Fruit fly (Drosophila melanogaster) whole organism, embryonic: ENCODE measurements around the gene PNKP.

Source experiments
- ATbp ChIP-seq: fragments of 200-800 bp; sonication (Bioruptor generic); optimal IDR thresholded peaks from 2 replicates; lab custom pipeline; 2017; ENCODE audit warnings: missing biosample characterization, mild to moderate bottlenecking, missing genetic modification characterization, missing genetic modification reagents
- Aef1 ChIP-seq: fragments of 200-800 bp; sonication (Bioruptor generic); IDR thresholded peaks from 3 replicates; pipeline ENCODE4 v1.3.6; 2022; ENCODE audit warnings: missing biosample characterization, missing genetic modification characterization
- Atf-2 ChIP-seq: fragments of 200-800 bp; sonication (Bioruptor generic); optimal IDR thresholded peaks from 2 replicates; lab custom pipeline; 2016; ENCODE audit warnings: missing biosample characterization, missing genetic modification characterization
- B-H1 ChIP-seq: fragments of 200-800 bp; sonication (Bioruptor generic); IDR thresholded peaks from 3 replicates; pipeline ENCODE4 v1.3.6; 2022; ENCODE audit warnings: missing biosample characterization, missing genetic modification characterization
- CG10274 ChIP-seq: fragments of 200-800 bp; sonication (Bioruptor generic); optimal IDR thresholded peaks from 3 replicates; lab custom pipeline; 2017; ENCODE audit warnings: missing biosample characterization, mild to moderate bottlenecking, missing genetic modification characterization
- CG11398 ChIP-seq: fragments of 200-800 bp; sonication (Bioruptor generic); optimal IDR thresholded peaks from 2 replicates; lab custom pipeline; 2016; ENCODE audit warnings: missing biosample characterization, missing genetic modification characterization
- CG11504 ChIP-seq: fragments of 200-800 bp; sonication (Bioruptor generic); optimal IDR thresholded peaks from 3 replicates; lab custom pipeline; 2019; ENCODE audit warnings: missing biosample characterization, mild to moderate bottlenecking, missing genetic modification characterization, moderate library complexity
- CG15269 ChIP-seq: fragments of 200-800 bp; sonication (Bioruptor generic); optimal IDR thresholded peaks from 2 replicates; lab custom pipeline; 2018; ENCODE audit warnings: missing biosample characterization, mild to moderate bottlenecking, missing genetic modification characterization, moderate library complexity
- CG1647 ChIP-seq: fragments of 200-800 bp; sonication (Bioruptor generic); optimal IDR thresholded peaks from 3 replicates; lab custom pipeline; 2016; ENCODE audit warnings: missing biosample characterization, missing genetic modification characterization
- CG16779 ChIP-seq: fragments of 200-800 bp; sonication (Bioruptor generic); IDR thresholded peaks from 2 replicates; pipeline ENCODE4 v1.3.6; 2022; ENCODE audit warnings: missing biosample characterization, missing genetic modification characterization
- CG16813 ChIP-seq: fragments of 200-800 bp; sonication (Bioruptor generic); IDR thresholded peaks from 3 replicates; pipeline ENCODE4 v1.3.6; 2022; ENCODE audit warnings: missing biosample characterization, missing genetic modification characterization; ENCODE audit not compliant: partially characterized antibody
- CG17802 ChIP-seq: fragments of 200-800 bp; sonication (Bioruptor generic); optimal IDR thresholded peaks from 2 replicates; lab custom pipeline; 2018; ENCODE audit warnings: missing biosample characterization, mild to moderate bottlenecking, missing genetic modification characterization, moderate library complexity
- CG2712 ChIP-seq: fragments of 200-800 bp; optimal IDR thresholded peaks from 3 replicates; lab custom pipeline; 2019; ENCODE audit warnings: missing biosample characterization, mild to moderate bottlenecking, missing genetic modification characterization, moderate library complexity
- CG4328 ChIP-seq: fragments of 200-800 bp; sonication (Bioruptor generic); optimal IDR thresholded peaks from 3 replicates; lab custom pipeline; 2017; ENCODE audit warnings: missing biosample characterization, missing genetic modification reagents, missing genetic modification characterization
- CG4404 ChIP-seq: fragments of 200-800 bp; sonication (Bioruptor generic); IDR thresholded peaks from 2 replicates; pipeline ENCODE4 v1.3.6; 2022; ENCODE audit warnings: missing biosample characterization, missing genetic modification characterization
- CG4820 ChIP-seq: fragments of 200-800 bp; sonication (Bioruptor generic); optimal IDR thresholded peaks from 3 replicates; lab custom pipeline; 2016; ENCODE audit warnings: missing biosample characterization, missing genetic modification characterization
- CG6254 ChIP-seq: fragments of 200-800 bp; sonication (Bioruptor generic); optimal IDR thresholded peaks from 3 replicates; lab custom pipeline; 2017; ENCODE audit warnings: mild to moderate bottlenecking, missing biosample characterization, missing genetic modification reagents, missing genetic modification characterization
- CG7556 ChIP-seq: fragments of 200-800 bp; sonication (Bioruptor generic); optimal IDR thresholded peaks from 2 replicates; lab custom pipeline; 2017; ENCODE audit warnings: missing biosample characterization, mild to moderate bottlenecking, missing genetic modification characterization
- CG8478 ChIP-seq: fragments of >200 bp; optimal IDR thresholded peaks from 2 replicates; lab custom pipeline; 2018
- CG8765 ChIP-seq: fragments of 200-800 bp; sonication (Bioruptor generic); IDR thresholded peaks from 2 replicates; pipeline ENCODE4 v1.3.6; 2022; ENCODE audit warnings: missing biosample characterization, missing genetic modification characterization
- CG8924 ChIP-seq: fragments of 200-800 bp; optimal IDR thresholded peaks from 3 replicates; lab custom pipeline; 2019; ENCODE audit warnings: missing biosample characterization, mild to moderate bottlenecking, missing genetic modification characterization, moderate library complexity
- CHES-1-like ChIP-seq: fragments of 200-800 bp; sonication (Bioruptor generic); optimal IDR thresholded peaks from 2 replicates; lab custom pipeline; 2016; ENCODE audit warnings: missing biosample characterization, missing genetic modification characterization
- Doc3 ChIP-seq: fragments of 200-800 bp; sonication (Bioruptor generic); IDR thresholded peaks from 3 replicates; pipeline ENCODE4 v1.3.6; 2022; ENCODE audit warnings: missing biosample characterization, missing genetic modification characterization; ENCODE audit not compliant: partially characterized antibody
- Dp ChIP-seq: fragments of 200-800 bp; sonication (Bioruptor generic); optimal IDR thresholded peaks from 2 replicates; lab custom pipeline; 2018; ENCODE audit warnings: missing biosample characterization, mild to moderate bottlenecking, missing genetic modification characterization, moderate library complexity
- ERR ChIP-seq: fragments of 200-800 bp; sonication (Bioruptor generic); optimal IDR thresholded peaks from 2 replicates; lab custom pipeline; 2016; ENCODE audit warnings: missing biosample characterization, missing genetic modification characterization
- H15 ChIP-seq: fragments of 200-800 bp; sonication (Bioruptor generic); IDR thresholded peaks from 3 replicates; pipeline ENCODE4 v1.3.6; 2022; ENCODE audit warnings: missing biosample characterization, missing genetic modification characterization
- Hand ChIP-seq: fragments of 200-800 bp; sonication (Bioruptor generic); optimal IDR thresholded peaks from 2 replicates; lab custom pipeline; 2017; ENCODE audit warnings: mild to moderate bottlenecking, missing biosample characterization, missing genetic modification reagents, missing genetic modification characterization
- Hmx ChIP-seq: fragments of 200-800 bp; sonication (Bioruptor generic); optimal IDR thresholded peaks from 2 replicates; lab custom pipeline; 2016; ENCODE audit warnings: missing biosample characterization, missing genetic modification characterization
- Hr51 ChIP-seq, 2 experiments: fragments of 200-800 bp; sonication (Bioruptor generic); optimal IDR thresholded peaks; 2 replicates in 1 of 2; 3 replicates in 1 of 2; lab custom pipeline; 2016 to 2018; ENCODE audit warnings: missing biosample characterization in 2 of 2, missing genetic modification characterization in 2 of 2, mild to moderate bottlenecking in 1 of 2, moderate library complexity in 1 of 2
- NfI ChIP-seq: fragments of 200-800 bp; sonication (Bioruptor generic); optimal IDR thresholded peaks from 3 replicates; lab custom pipeline; 2018; ENCODE audit warnings: missing biosample characterization, mild to moderate bottlenecking, missing genetic modification characterization, moderate library complexity
- Poxn ChIP-seq: fragments of 200-800 bp; sonication (Bioruptor generic); IDR thresholded peaks from 2 replicates; pipeline ENCODE4 v1.3.6; 2022; ENCODE audit warnings: missing biosample characterization, missing genetic modification characterization
- Sin3A ChIP-seq: fragments of >200 bp; optimal IDR thresholded peaks from 2 replicates; lab custom pipeline; 2018
- Usf ChIP-seq: fragments of 200-800 bp; sonication (Bioruptor generic); optimal IDR thresholded peaks from 2 replicates; lab custom pipeline; 2017; ENCODE audit warnings: missing genotype, missing biosample characterization, missing genetic modification characterization
- ac ChIP-seq: fragments of 200-800 bp; sonication (Bioruptor generic); optimal IDR thresholded peaks from 3 replicates; lab custom pipeline; 2017; ENCODE audit warnings: missing biosample characterization, mild to moderate bottlenecking, missing genetic modification characterization
- ara ChIP-seq: fragments of 200-800 bp; sonication (Bioruptor generic); IDR thresholded peaks from 2 replicates; pipeline ENCODE4 v1.3.6; 2022; ENCODE audit warnings: missing biosample characterization, missing genetic modification characterization
- cad ChIP-seq: fragments of >200 bp; optimal IDR thresholded peaks from 2 replicates; lab custom pipeline; 2017; ENCODE audit warnings: missing biosample characterization, missing genetic modification characterization
- cas ChIP-seq: fragments of 200-800 bp; sonication (Bioruptor generic); IDR thresholded peaks from 2 replicates; pipeline ENCODE4 v1.3.6; 2022; ENCODE audit warnings: missing biosample characterization, missing genetic modification characterization
- crp ChIP-seq, 2 experiments: fragments of 200-800 bp; sonication (Bioruptor generic); optimal IDR thresholded peaks; 2 replicates in 1 of 2; 3 replicates in 1 of 2; lab custom pipeline; 2017; ENCODE audit warnings: missing biosample characterization in 2 of 2, missing genetic modification characterization in 2 of 2, mild to moderate bottlenecking in 1 of 2, moderate library complexity in 1 of 2
- dm ChIP-seq: fragments of 200-800 bp; sonication (Bioruptor generic); optimal IDR thresholded peaks from 3 replicates; lab custom pipeline; 2016; ENCODE audit warnings: missing biosample characterization, missing genetic modification characterization
- en ChIP-seq: fragments of 200-800 bp; sonication (Bioruptor generic); optimal IDR thresholded peaks from 2 replicates; lab custom pipeline; 2016; ENCODE audit warnings: missing biosample characterization, missing genetic modification characterization
- esg ChIP-seq: fragments of 200-800 bp; sonication (Bioruptor generic); conservative IDR thresholded peaks from 2 replicates; pipeline ENCODE4 v1.3.6; 2022; ENCODE audit warnings: missing biosample characterization, missing genetic modification characterization
- eve ChIP-seq, 2 experiments: fragments of >200 bp; optimal IDR thresholded peaks; 2 replicates each; lab custom pipeline; 2017; ENCODE audit warnings: missing biosample characterization in 2 of 2, missing genetic modification characterization in 2 of 2
- fd102C ChIP-seq: fragments of 200-800 bp; sonication (Bioruptor generic); optimal IDR thresholded peaks from 2 replicates; lab custom pipeline; 2018; ENCODE audit warnings: missing biosample characterization, mild to moderate bottlenecking, missing genetic modification characterization, moderate library complexity
- inv ChIP-seq: fragments of 200-800 bp; sonication (Bioruptor generic); IDR thresholded peaks from 2 replicates; pipeline ENCODE4 v1.3.6; 2022; ENCODE audit warnings: missing biosample characterization, missing genetic modification characterization; ENCODE audit not compliant: partially characterized antibody
- lov ChIP-seq, 2 experiments: fragments of 200-800 bp in 1 of 2; fragments of >200 bp in 1 of 2; sonication (Bioruptor generic) in 1 of 2; IDR thresholded peaks in 1 of 2; optimal IDR thresholded peaks in 1 of 2; 2 replicates in 1 of 2; 3 replicates in 1 of 2; pipeline versions ENCODE4 v1.3.6 to Lab custom; 2017 to 2022; ENCODE audit warnings: missing biosample characterization in 1 of 2, missing genetic modification characterization in 1 of 2
- pan ChIP-seq, 4 experiments: fragments of >200 bp in 3 of 4; fragments of 200-800 bp in 1 of 4; sonication (Bioruptor generic) in 1 of 4; optimal IDR thresholded peaks in 3 of 4; IDR thresholded peaks in 1 of 4; 2 replicates each; pipeline versions ENCODE4 v1.3.6 to Lab custom; 2017 to 2022; ENCODE audit warnings: missing biosample characterization in 2 of 4, missing genetic modification characterization in 2 of 4, mixed read lengths in 1 of 4
- schlank ChIP-seq: fragments of 200-800 bp; sonication (Bioruptor generic); optimal IDR thresholded peaks from 2 replicates; lab custom pipeline; 2018; ENCODE audit warnings: missing biosample characterization, mild to moderate bottlenecking, missing genetic modification characterization
- zfh1 ChIP-seq: fragments of 200-800 bp; sonication (Bioruptor generic); IDR thresholded peaks from 3 replicates; pipeline ENCODE4 v1.3.6; 2022; ENCODE audit warnings: missing biosample characterization, missing genetic modification characterization

PNKP gene

dm6 chr3R:8333768-8334470, 9.4 kb downstream of the PNKP start, which contains the start of gene Poxm (continued):
- peak; percentile 86 for TF ChIP-seq CG4328
- TF ChIP-seq CHES-1-like (GFP tag; lab: Kevin White, UChicago), result no peak
- peak; percentile 30 for TF ChIP-seq Hmx (GFP tag; lab: Kevin White, UChicago)
- TF ChIP-seq lov (optimal IDR thresholded peaks at IDR 0.05; lab: Kevin White, UChicago), result no peak
- no peak for TF ChIP-seq lov (GFP tag; IDR thresholded peaks at IDR 0.05; lab: Robert Waterston, UW)
- TF ChIP-seq ATbp (GFP tag; lab: Kevin White, UChicago), result peak; percentile 81
- no peak for TF ChIP-seq Dp
- peak; percentile 88 for TF ChIP-seq NfI (GFP tag; lab: Kevin White, UChicago)
- TF ChIP-seq B-H1 (GFP tag; lab: Robert Waterston, UW), result peak; percentile 81; the same call in 2 of the 3 replicates
- TF ChIP-seq ara (GFP tag; lab: Robert Waterston, UW), result peak; percentile 84
- peak; percentile 1 for TF ChIP-seq fd102C (GFP tag; lab: Kevin White, UChicago)
- TF ChIP-seq H15 (GFP tag; lab: Robert Waterston, UW), result peak; percentile 84
- TF ChIP-seq CG6254 (GFP tag; lab: Kevin White, UChicago), result peak; percentile 86
- TF ChIP-seq zfh1 (GFP tag; lab: Robert Waterston, UW), result peak; percentile 67; the same call in 2 of the 3 replicates
- no peak for TF ChIP-seq pan (optimal IDR thresholded peaks at IDR 0.05; lab: Kevin White, UChicago)
- peak in 1 of 2 experiments; percentile 82 for TF ChIP-seq pan (GFP tag; optimal IDR thresholded peaks at IDR 0.05 in 1 of 2, IDR thresholded peaks at IDR 0.05 in 1 of 2)
- peak; percentile 75 for TF ChIP-seq ac (GFP tag; lab: Kevin White, UChicago)
- no peak for TF ChIP-seq Doc3
- peak; percentile 57 for TF ChIP-seq dm (GFP tag; lab: Kevin White, UChicago)
- peak; percentile 64; the same call in 1 of the 2 replicates for TF ChIP-seq cas (GFP tag; lab: Robert Waterston, UW)
- peak; percentile 91 for TF ChIP-seq Usf (GFP tag; lab: Kevin White, UChicago)
- TF ChIP-seq CG4820, result peak; percentile 94
- TF ChIP-seq CG16813, result peak; percentile 56
- peak; percentile 64 for TF ChIP-seq CG17802
- TF ChIP-seq Atf-2 (GFP tag; lab: Kevin White, UChicago), result peak; percentile 68
- peak; percentile 93 for TF ChIP-seq CG11504 (tag; lab: Kevin White, UChicago)
- TF ChIP-seq inv (GFP tag; lab: Robert Waterston, UW), result peak; percentile 41; the same call in 1 of the 2 replicates
- TF ChIP-seq CG2712, result peak; percentile 96
- TF ChIP-seq CG8765 (GFP tag; lab: Robert Waterston, UW), result peak; percentile 82
- peak; percentile 88 for TF ChIP-seq esg (GFP tag; lab: Robert Waterston, UW)
- peak; percentile 94 for TF ChIP-seq CG8924
- no peak for TF ChIP-seq Sin3A
- peak; percentile 93 for TF ChIP-seq CG7556 (GFP tag; lab: Kevin White, UChicago)
- TF ChIP-seq ERR, result no peak
- TF ChIP-seq CG8478 (lab: Kevin White, UChicago), result peak; percentile 91
- peak; percentile 44 for TF ChIP-seq CG1647 (GFP tag; lab: Kevin White, UChicago)
- peak; percentile 96 for TF ChIP-seq CG4404 (GFP tag; lab: Robert Waterston, UW)
- TF ChIP-seq Poxn (GFP tag; lab: Robert Waterston, UW), result no peak
- TF ChIP-seq eve (GFP tag; optimal IDR thresholded peaks at IDR 0.05; lab: Kevin White, UChicago), result no peak
- no peak for TF ChIP-seq CG16779 (GFP tag; lab: Robert Waterston, UW)
- TF ChIP-seq CG10274, result peak; percentile 69
- TF ChIP-seq cad (GFP tag; lab: Kevin White, UChicago), result no peak
- no peak for TF ChIP-seq schlank (tag; lab: Kevin White, UChicago)
- peak; percentile 51 to 91 for TF ChIP-seq Hr51 (GFP tag; optimal IDR thresholded peaks at IDR 0.05; lab: Kevin White, UChicago)
- peak in 1 of 2 experiments; percentile 47 for TF ChIP-seq crp (GFP tag; optimal IDR thresholded peaks at IDR 0.05; lab: Kevin White, UChicago)
- no peak for TF ChIP-seq CG11398 (GFP tag; lab: Kevin White, UChicago)
- peak; percentile 92 for TF ChIP-seq CG15269 (tag; lab: Kevin White, UChicago)
- TF ChIP-seq en (GFP tag; lab: Kevin White, UChicago), result no peak
- TF ChIP-seq Hand (GFP tag; lab: Kevin White, UChicago), result no peak
- peak; percentile 90; the same call in 2 of the 3 replicates for TF ChIP-seq Aef1 (GFP tag; lab: Robert Waterston, UW)
